Worm (Caenorhabditis elegans) whole organism, L1 larva: Measurements from ENCODE around the gene pgp-4.
A peak's percentile ranks its signal among the peaks of the same experiment; 100 is the strongest.

ENCODE experiments used
- alr-1 ChIP-seq: fragments of 200-800 bp; sonication (Bioruptor generic); optimal IDR thresholded peaks from 2 replicates; lab custom pipeline; 2018; ENCODE audit warnings: borderline replicate concordance, mild to moderate bottlenecking, missing genetic modification characterization, missing compliant biosample characterization
- aly-2 ChIP-seq: fragments of 150-350 bp; optimal IDR thresholded peaks from 2 replicates; lab custom pipeline; 2014; ENCODE audit warnings: missing biosample characterization, missing genetic modification characterization
- ces-1 ChIP-seq: fragments of 150-350 bp; optimal IDR thresholded peaks from 2 replicates; lab custom pipeline; 2014; ENCODE audit warnings: missing biosample characterization, missing genetic modification reagents, missing genetic modification characterization
- dsc-1 ChIP-seq: sonication (generic microtip); optimal IDR thresholded peaks from 2 replicates; lab custom pipeline; 2016; ENCODE audit warnings: mild to moderate bottlenecking, missing genetic modification characterization, missing compliant biosample characterization
- efl-1 ChIP-seq, 4 experiments: fragments of 150-350 bp; optimal IDR thresholded peaks in 3 of 4; peaks in 1 of 4; 1 replicate in 1 of 4; 2 replicates in 3 of 4; lab custom pipeline; 2014; ENCODE audit warnings: missing biosample characterization in 2 of 4, missing genetic modification characterization in 2 of 4, missing genetic modification reagents in 2 of 4
- efl-3 ChIP-seq: fragments of 200-800 bp; sonication (Bioruptor generic); optimal IDR thresholded peaks from 2 replicates; lab custom pipeline; 2018; ENCODE audit warnings: mild to moderate bottlenecking, missing genetic modification characterization, missing compliant biosample characterization
- elt-2 ChIP-seq: sonication (generic microtip); optimal IDR thresholded peaks from 2 replicates; lab custom pipeline; 2016; ENCODE audit warnings: missing genetic modification characterization, mild to moderate bottlenecking, inconsistent platforms, missing compliant biosample characterization, missing genetic modification reagents
- elt-3 ChIP-seq, 6 experiments: fragments of 150-350 bp in 1 of 6; sonication (generic microtip); optimal IDR thresholded peaks; 2 replicates each; lab custom pipeline; 2017 to 2018; ENCODE audit warnings: missing biosample characterization in 6 of 6, missing genetic modification characterization in 6 of 6, inconsistent platforms in 1 of 6
- ets-5 ChIP-seq: fragments of 200-800 bp; sonication (Bioruptor generic); IDR thresholded peaks from 2 replicates; pipeline ENCODE4 v1.3.6; 2022; ENCODE audit warnings: missing genetic modification characterization, missing compliant biosample characterization
- fkh-10 ChIP-seq: sonication (generic microtip); optimal IDR thresholded peaks from 2 replicates; lab custom pipeline; 2017; ENCODE audit warnings: missing biosample characterization, missing genetic modification reagents, missing genetic modification characterization
- fkh-8 ChIP-seq: sonication (generic microtip); optimal IDR thresholded peaks from 2 replicates; lab custom pipeline; 2016; ENCODE audit warnings: mild to moderate bottlenecking, missing genetic modification characterization, missing compliant biosample characterization
- fos-1 ChIP-seq: fragments of 150-350 bp; optimal IDR thresholded peaks from 2 replicates; lab custom pipeline; 2014; ENCODE audit warnings: missing biosample characterization, missing genetic modification characterization
- grh-1 ChIP-seq: fragments of 200-800 bp; sonication (Bioruptor generic); IDR thresholded peaks from 2 replicates; pipeline ENCODE4 v1.3.6; 2022; ENCODE audit warnings: missing genetic modification reagents, missing genetic modification characterization, missing compliant biosample characterization
- hpl-2 ChIP-seq: fragments of 150-350 bp; optimal IDR thresholded peaks from 2 replicates; lab custom pipeline; 2014; ENCODE audit warnings: missing biosample characterization, missing genetic modification reagents, missing genetic modification characterization
- irx-1 ChIP-seq: sonication (generic microtip); optimal IDR thresholded peaks from 2 replicates; lab custom pipeline; 2016; ENCODE audit warnings: missing genetic modification characterization, missing compliant biosample characterization
- isw-1 ChIP-seq: fragments of 200-800 bp; sonication (Bioruptor generic); IDR thresholded peaks from 2 replicates; pipeline ENCODE4 v1.3.6; 2022; ENCODE audit warnings: missing genetic modification characterization, missing compliant biosample characterization
- jun-1 ChIP-seq: fragments of 150-350 bp; optimal IDR thresholded peaks from 2 replicates; lab custom pipeline; 2014; ENCODE audit warnings: missing biosample characterization, missing genetic modification reagents, missing genetic modification characterization
- lin-13 ChIP-seq: fragments of 150-350 bp; optimal IDR thresholded peaks from 2 replicates; lab custom pipeline; 2014; ENCODE audit warnings: missing biosample characterization, missing genetic modification reagents, missing genetic modification characterization
- lin-14 ChIP-seq: fragments of 200-800 bp; sonication (Bioruptor generic); optimal IDR thresholded peaks from 2 replicates; lab custom pipeline; 2018; ENCODE audit warnings: mild to moderate bottlenecking, missing genetic modification characterization, moderate library complexity, missing compliant biosample characterization
- lin-15B ChIP-seq: fragments of 150-350 bp; sonication (generic microtip); optimal IDR thresholded peaks from 3 replicates; lab custom pipeline; 2014; ENCODE audit warnings: missing biosample characterization, missing genetic modification characterization
- lin-39 ChIP-seq: fragments of 150-350 bp; optimal IDR thresholded peaks from 2 replicates; lab custom pipeline; 2014; ENCODE audit warnings: missing biosample characterization, missing genetic modification reagents, missing genetic modification characterization
- mab-9 ChIP-seq: fragments of 200-800 bp; sonication (Bioruptor generic); IDR thresholded peaks from 2 replicates; pipeline ENCODE4 v1.3.6; 2022; ENCODE audit warnings: missing genetic modification reagents, missing genetic modification characterization, missing compliant biosample characterization
- mep-1 ChIP-seq: fragments of 150-350 bp; optimal IDR thresholded peaks from 2 replicates; lab custom pipeline; 2014; ENCODE audit warnings: missing biosample characterization, missing genetic modification characterization
- nhr-12 ChIP-seq: sonication (generic microtip); optimal IDR thresholded peaks from 2 replicates; lab custom pipeline; 2017; ENCODE audit warnings: missing biosample characterization, missing genetic modification characterization
- nhr-20 ChIP-seq: sonication (generic microtip); optimal IDR thresholded peaks from 2 replicates; lab custom pipeline; 2016; ENCODE audit warnings: mild to moderate bottlenecking, missing genetic modification characterization, missing compliant biosample characterization
- nhr-28 ChIP-seq: fragments of 150-350 bp; optimal IDR thresholded peaks from 2 replicates; lab custom pipeline; 2014; ENCODE audit warnings: missing biosample characterization, missing genetic modification characterization
- nhr-84 ChIP-seq: sonication (generic microtip); optimal IDR thresholded peaks from 2 replicates; lab custom pipeline; 2017; ENCODE audit warnings: missing biosample characterization, missing genetic modification characterization
- nhr-85 ChIP-seq: sonication (generic microtip); peaks from one replicate; lab custom pipeline; 2016; ENCODE audit warnings: missing genetic modification characterization, inconsistent platforms, missing compliant biosample characterization
- pax-3 ChIP-seq: fragments of 200-800 bp; sonication (Bioruptor generic); optimal IDR thresholded peaks from 2 replicates; lab custom pipeline; 2018; ENCODE audit warnings: mild to moderate bottlenecking, missing genetic modification characterization, moderate library complexity, missing compliant biosample characterization
- pqm-1 ChIP-seq: sonication (generic microtip); optimal IDR thresholded peaks from 3 replicates; lab custom pipeline; 2017; ENCODE audit warnings: missing biosample characterization, missing genetic modification characterization
- skn-1 ChIP-seq: fragments of 150-350 bp; optimal IDR thresholded peaks from 2 replicates; lab custom pipeline; 2014; ENCODE audit warnings: missing biosample characterization, missing genetic modification characterization
- snpc-4 ChIP-seq: fragments of 150-350 bp; optimal IDR thresholded peaks from 2 replicates; lab custom pipeline; 2014; ENCODE audit warnings: missing biosample characterization, missing genetic modification characterization
- snu-23 ChIP-seq: sonication (generic microtip); optimal IDR thresholded peaks from 2 replicates; lab custom pipeline; 2016; ENCODE audit warnings: missing genetic modification characterization, missing compliant biosample characterization
- sox-4 ChIP-seq: sonication (generic microtip); optimal IDR thresholded peaks from 2 replicates; lab custom pipeline; 2016; ENCODE audit warnings: missing genetic modification characterization, missing compliant biosample characterization
- tlp-1 ChIP-seq: fragments of 150-350 bp; optimal IDR thresholded peaks from 2 replicates; lab custom pipeline; 2014; ENCODE audit warnings: missing biosample characterization, missing genetic modification characterization
- unc-86 ChIP-seq: sonication (generic microtip); optimal IDR thresholded peaks from 2 replicates; lab custom pipeline; 2016; ENCODE audit warnings: missing genetic modification characterization, missing compliant biosample characterization
- unc-98 ChIP-seq: fragments of 200-800 bp; sonication (Bioruptor generic); IDR thresholded peaks from 2 replicates; pipeline ENCODE4 v1.3.6; 2022; ENCODE audit warnings: missing genetic modification characterization, missing compliant biosample characterization
- vab-15 ChIP-seq: sonication (generic microtip); optimal IDR thresholded peaks from 2 replicates; lab custom pipeline; 2017; ENCODE audit warnings: missing genotype, mild to moderate bottlenecking, missing genetic modification characterization, missing compliant biosample characterization
- zag-1 ChIP-seq: fragments of 150-350 bp; optimal IDR thresholded peaks from 2 replicates; lab custom pipeline; 2014; ENCODE audit warnings: missing biosample characterization, missing genetic modification characterization
- ztf-11 ChIP-seq, 2 experiments: sonication (generic microtip); optimal IDR thresholded peaks; 2 replicates each; lab custom pipeline; 2016 to 2017; ENCODE audit warnings: missing genetic modification characterization in 2 of 2, missing biosample characterization in 1 of 2, missing compliant biosample characterization in 1 of 2

pgp-4 gene

DNA sequence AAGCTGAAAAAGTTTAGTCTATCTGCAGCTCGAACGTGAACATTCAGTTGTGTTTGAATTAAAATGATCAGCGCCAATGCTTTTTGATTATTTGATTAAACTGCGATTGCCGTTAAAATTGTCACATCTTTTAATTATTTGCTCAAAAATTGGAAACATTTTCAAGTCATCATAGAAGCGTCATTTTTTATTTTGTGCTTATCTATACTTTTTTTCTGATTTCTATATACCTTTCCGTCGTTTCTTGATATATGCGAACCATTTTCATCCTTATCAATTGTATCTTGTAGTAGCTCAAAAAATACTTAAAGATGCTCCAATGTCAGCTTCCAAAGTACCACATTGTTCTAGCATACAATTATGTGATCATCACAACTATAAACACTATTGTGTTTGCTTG is 6.3 kb upstream of the pgp-4 start:
- TF ChIP-seq skn-1 (no peak), elt-2 (tag; lab: Kevin White, UChicago) (peak; percentile 71)
- TF ChIP-seq, all 84 proteins: peak for 1

ce11 chrX:11351856-11352255 is 5.8 kb upstream of the pgp-4 start, which contains the start of gene pgp-3:
Gene pgp-3, plus strand, starts transcription at chrX:11352156.
- TF ChIP-seq nhr-85 (tag; lab: Kevin White, UChicago) (no peak), isw-1 (GFP tag; lab: Robert Waterston, UW) (no peak), fos-1 (tag; lab: Kevin White, UChicago) (no peak), nhr-84 (no peak), nhr-20 (tag; lab: Kevin White, UChicago) (no peak), nhr-12 (tag; lab: Kevin White, UChicago) (no peak), skn-1 (no peak), nhr-28 (tag; lab: Kevin White, UChicago) (no peak), lin-39 (tag; lab: Kevin White, UChicago) (no peak), fkh-8 (tag; lab: Kevin White, UChicago) (no peak), mab-9 (GFP tag; lab: Robert Waterston, UW) (no peak), efl-3 (GFP tag; lab: Kevin White, UChicago) (no peak), ces-1 (GFP tag; lab: Kevin White, UChicago) (no peak), aly-2 (tag; lab: Kevin White, UChicago) (no peak), mep-1 (tag; lab: Kevin White, UChicago) (no peak), lin-15B (tag; lab: Kevin White, UChicago) (no peak), zag-1 (tag; lab: Kevin White, UChicago) (no peak), elt-2 (tag; lab: Kevin White, UChicago) (no peak)
- TF ChIP-seq, all 84 proteins: peak for 0

ce11 chrX:11355856-11356255 is 1.8 kb upstream of the pgp-4 start:
- TF ChIP-seq lin-39 (tag; lab: Kevin White, UChicago) = no peak
- no peak for TF ChIP-seq grh-1 (GFP tag; lab: Robert Waterston, UW)
- TF ChIP-seq vab-15 (tag; lab: Kevin White, UChicago) = no peak
- TF ChIP-seq aly-2 (tag; lab: Kevin White, UChicago) = no peak
- TF ChIP-seq elt-3 (tag; optimal IDR thresholded peaks at IDR 0.05; lab: Kevin White, UChicago) = no peak
- no peak for TF ChIP-seq fkh-10
- no peak for TF ChIP-seq snu-23 (GFP tag; lab: Kevin White, UChicago)

ce11 chrX:11364914-11365313 is 7.3 kb downstream of the pgp-4 start:
- TF ChIP-seq efl-1 (optimal IDR thresholded peaks at IDR 0.05; lab: Kevin White, UChicago) (no peak), efl-1 (GFP tag; optimal IDR thresholded peaks at IDR 0.05 in 1 of 2; lab: Kevin White, UChicago) (peak in 1 of 2 experiments; percentile 34), hpl-2 (GFP tag; lab: Kevin White, UChicago) (no peak), lin-14 (GFP tag; lab: Kevin White, UChicago) (peak; percentile 43)

DNA sequence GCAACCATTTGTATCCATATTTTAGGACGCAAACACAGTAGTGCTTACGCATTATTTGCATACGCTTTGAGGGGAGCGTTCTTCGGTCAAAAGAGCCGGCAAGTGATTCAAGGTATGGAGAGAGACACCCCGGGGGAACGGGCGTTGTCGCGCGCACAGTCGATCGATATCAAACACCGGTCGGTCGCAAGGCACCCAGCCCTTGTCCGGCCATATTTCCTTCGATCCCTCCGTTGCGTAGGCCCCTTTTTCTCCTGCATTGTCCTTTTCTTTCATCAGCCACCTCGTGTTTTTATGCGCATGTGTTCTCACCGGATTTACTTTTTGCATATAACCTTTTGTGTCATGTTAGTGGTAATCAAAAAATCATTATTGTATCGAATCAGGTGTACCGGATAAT is 8.4 kb downstream of the pgp-4 start:
- no peak for TF ChIP-seq hpl-2 (GFP tag; lab: Kevin White, UChicago)
- TF ChIP-seq ztf-11 (tag; optimal IDR thresholded peaks at IDR 0.05; lab: Kevin White, UChicago) = no peak
- TF ChIP-seq pax-3 (tag; lab: Kevin White, UChicago) = no peak
- TF ChIP-seq snpc-4 (tag; lab: Kevin White, UChicago) = no peak
- no peak for TF ChIP-seq tlp-1
- TF ChIP-seq zag-1 (tag; lab: Kevin White, UChicago) = no peak
- TF ChIP-seq unc-86 (tag; lab: Kevin White, UChicago) = no peak
- TF ChIP-seq irx-1 (tag; lab: Kevin White, UChicago) = no peak
- TF ChIP-seq sox-4 (tag; lab: Kevin White, UChicago) = no peak
- TF ChIP-seq fkh-8 (tag; lab: Kevin White, UChicago) = no peak
- no peak for TF ChIP-seq jun-1 (tag; lab: Kevin White, UChicago)
- no peak for TF ChIP-seq dsc-1 (tag; lab: Kevin White, UChicago)
- TF ChIP-seq lin-13 (GFP tag; lab: Kevin White, UChicago) = no peak
- no peak for TF ChIP-seq efl-1 (optimal IDR thresholded peaks at IDR 0.05; lab: Kevin White, UChicago)
- no peak for TF ChIP-seq efl-1 (GFP tag; optimal IDR thresholded peaks at IDR 0.05 in 1 of 2; lab: Kevin White, UChicago)
- TF ChIP-seq alr-1 (tag; lab: Kevin White, UChicago) = no peak
- no peak for TF ChIP-seq ets-5
- no peak for TF ChIP-seq pqm-1
- TF ChIP-seq unc-98 (GFP tag; lab: Robert Waterston, UW) = no peak
